Worm (Caenorhabditis elegans) whole organism, L2 larva: ENCODE data around the gene eif-2Bgamma.

Experiments used
- blmp-1 ChIP-seq: sonication (generic microtip); optimal IDR thresholded peaks from 2 replicates; lab custom pipeline; 2017; ENCODE audit warnings: missing genetic modification characterization, mild to moderate bottlenecking, missing compliant biosample characterization, antibody characterized with exemption, moderate library complexity; ENCODE audit not compliant: insufficient read depth
- ceh-16 ChIP-seq: fragments of 150-350 bp; optimal IDR thresholded peaks from 2 replicates; lab custom pipeline; 2014; ENCODE audit warnings: missing biosample characterization, missing genetic modification characterization
- fos-1 ChIP-seq: fragments of 150-350 bp; optimal IDR thresholded peaks from 2 replicates; lab custom pipeline; 2014; ENCODE audit warnings: missing biosample characterization, missing genetic modification characterization
- lin-39 ChIP-seq: fragments of 150-350 bp; optimal IDR thresholded peaks from 2 replicates; lab custom pipeline; 2014; ENCODE audit warnings: missing biosample characterization, missing genetic modification reagents, missing genetic modification characterization
- lsy-2 ChIP-seq, 2 experiments: fragments of 150-350 bp in 1 of 2; sonication (generic microtip) in 1 of 2; optimal IDR thresholded peaks; 2 replicates each; lab custom pipeline; 2014 to 2017; ENCODE audit warnings: missing biosample characterization in 2 of 2, missing genetic modification characterization in 2 of 2
- nhr-12 ChIP-seq: fragments of 150-350 bp; optimal IDR thresholded peaks from 2 replicates; lab custom pipeline; 2014; ENCODE audit warnings: missing biosample characterization, missing genetic modification characterization
- nhr-237 ChIP-seq: fragments of 150-350 bp; optimal IDR thresholded peaks from 2 replicates; lab custom pipeline; 2014; ENCODE audit warnings: missing biosample characterization, missing genetic modification characterization
- nhr-25 ChIP-seq: fragments of 150-350 bp; sonication (generic microtip); optimal IDR thresholded peaks from 3 replicates; lab custom pipeline; 2014; ENCODE audit warnings: missing biosample characterization, missing genetic modification characterization
- snpc-4 ChIP-seq: fragments of 150-350 bp; optimal IDR thresholded peaks from 2 replicates; lab custom pipeline; 2014; ENCODE audit warnings: missing biosample characterization, missing genetic modification characterization
- unc-62 ChIP-seq: fragments of 150-350 bp; optimal IDR thresholded peaks from 2 replicates; lab custom pipeline; 2014; ENCODE audit warnings: missing biosample characterization, missing genetic modification reagents, missing genetic modification characterization

DNA sequence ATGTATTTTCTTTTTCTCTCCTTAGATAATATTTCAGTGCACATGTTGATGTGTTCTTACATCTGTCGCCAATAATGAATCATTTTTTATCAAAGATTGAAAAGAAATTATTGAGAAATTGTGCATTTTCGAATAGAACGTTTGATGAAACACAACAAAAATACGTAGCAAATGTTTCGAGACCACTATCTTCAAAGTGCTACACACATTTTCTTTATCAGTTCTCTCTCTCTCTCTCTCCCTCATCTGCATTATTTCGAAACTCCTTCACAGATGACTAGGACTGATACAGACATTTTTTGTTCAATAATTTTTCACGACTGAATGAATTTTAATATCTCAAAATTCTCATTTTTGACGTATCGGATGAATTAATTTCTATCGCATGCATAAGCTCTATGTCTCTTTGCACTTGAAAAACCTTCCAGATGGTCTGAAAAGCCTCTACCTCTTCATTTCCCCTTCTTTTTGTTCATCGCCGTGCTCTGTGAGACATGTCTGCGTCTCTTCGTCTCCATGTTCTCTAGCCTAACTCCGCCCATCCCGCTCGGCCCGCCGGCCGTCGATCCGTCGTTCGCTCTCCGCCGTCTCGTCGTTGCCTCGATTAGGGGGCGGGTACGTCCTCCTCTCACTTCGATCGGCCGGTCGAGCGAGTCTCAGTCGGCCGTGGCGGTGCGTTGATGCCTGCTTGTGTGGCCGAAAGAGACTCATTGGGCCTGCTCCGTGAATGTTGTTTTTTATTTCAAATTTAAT is 24.0 kb downstream of the eif-2Bgamma start:
- TF ChIP-seq lin-39 (tag; lab: Kevin White, UChicago) (no peak), nhr-237 (no peak), snpc-4 (tag; lab: Kevin White, UChicago) (no peak), ceh-16 (tag; lab: Kevin White, UChicago) (no peak), nhr-12 (tag; lab: Kevin White, UChicago) (no peak), unc-62 (GFP tag; lab: Kevin White, UChicago) (no peak), blmp-1 (tag; lab: Kevin White, UChicago) (no peak), lsy-2 (tag; optimal IDR thresholded peaks at IDR 0.05; lab: Kevin White, UChicago) (peak in 1 of 2 experiments; percentile 25), fos-1 (tag; lab: Kevin White, UChicago) (peak; percentile 30), nhr-25 (tag; lab: Kevin White, UChicago) (no peak)
